Fruit fly (Drosophila melanogaster): ENCODE measurements around the gene Klp31E.

Klp31E gene

dm6 chr2L:10375464-10376236 is 38.2 kb upstream of the Klp31E start, which contains the start of the genes CG33303 and dpr19 (continued):
- TF ChIP-seq CG17912 (GFP tag; optimal IDR thresholded peaks at IDR 0.05) (peak; percentile 29), Nf-YA (GFP tag; IDR thresholded peaks at IDR 0.05) (no peak), dysf (GFP tag; IDR thresholded peaks at IDR 0.05) (peak; percentile 71; the same call in 1 of the 3 replicates), Drgx (GFP tag; IDR thresholded peaks at IDR 0.05) (peak; percentile 41; the same call in 1 of the 2 replicates), CG17829 (tag; optimal IDR thresholded peaks at IDR 0.05) (peak; percentile 90), CG4360 (GFP tag; IDR thresholded peaks at IDR 0.05) (0 out of 2 replicates have a peak, but pooled peaks have one; percentile 7), onecut (GFP tag; IDR thresholded peaks at IDR 0.05) (peak; percentile 89), BEAF-32 (GFP tag; optimal IDR thresholded peaks at IDR 0.05) (peak; percentile 19), CG7372 (GFP tag; IDR thresholded peaks at IDR 0.05) (peak; percentile 53), bigmax (GFP tag; optimal IDR thresholded peaks at IDR 0.05) (peak; percentile 95), CG15514 (GFP tag; optimal IDR thresholded peaks at IDR 0.05) (peak; percentile 69), lbe (GFP tag; optimal IDR thresholded peaks at IDR 0.05) (peak; percentile 39), gce (GFP tag; IDR thresholded peaks at IDR 0.05) (peak; percentile 76), PHDP (tag; optimal IDR thresholded peaks at IDR 0.05) (peak; percentile 90), CG15011 (GFP tag; optimal IDR thresholded peaks at IDR 0.05) (peak; percentile 49), CG14014 (GFP tag; IDR thresholded peaks at IDR 0.05) (peak; percentile 34; the same call in 1 of the 2 replicates), trh (GFP tag; optimal IDR thresholded peaks at IDR 0.05) (peak; percentile 19), CG32767 (GFP tag; IDR thresholded peaks at IDR 0.05) (peak; percentile 73; the same call in 1 of the 2 replicates), fu2 (GFP tag; optimal IDR thresholded peaks at IDR 0.05) (no peak), CG10431 (GFP tag; optimal IDR thresholded peaks at IDR 0.05) (peak; percentile 46), pros (GFP tag; optimal IDR thresholded peaks at IDR 0.05) (peak; percentile 26), CG11723 (GFP tag; optimal IDR thresholded peaks at IDR 0.05) (peak; percentile 9), CG5953 (GFP tag; IDR thresholded peaks at IDR 0.05) (no peak), Xbp1 (GFP tag; optimal IDR thresholded peaks at IDR 0.05) (peak; percentile 76), Nf-YB (GFP tag; optimal IDR thresholded peaks at IDR 0.05) (peak; percentile 49), Asciz (GFP tag; optimal IDR thresholded peaks at IDR 0.05) (peak; percentile 9), nom (GFP tag; optimal IDR thresholded peaks at IDR 0.05) (peak; percentile 32), HLH3B (GFP tag; IDR thresholded peaks at IDR 0.05) (peak; percentile 38; the same call in 1 of the 2 replicates), bsh (GFP tag; optimal IDR thresholded peaks at IDR 0.05) (peak in 1 of 2 experiments; percentile 83), CG8765 (GFP tag; IDR thresholded peaks at IDR 0.05) (no peak), CG6765 (GFP tag; optimal IDR thresholded peaks at IDR 0.05) (peak; percentile 50), Fer1 (GFP tag; optimal IDR thresholded peaks at IDR 0.05) (peak; percentile 85), CG18476 (GFP tag; optimal IDR thresholded peaks at IDR 0.05) (no peak), Ptx1 (GFP tag; IDR thresholded peaks at IDR 0.05) (peak; percentile 65), Dek (tag; optimal IDR thresholded peaks at IDR 0.05) (peak; percentile 83), CG6254 (GFP tag; optimal IDR thresholded peaks at IDR 0.05) (peak; percentile 38), CG7928 (GFP tag; optimal IDR thresholded peaks at IDR 0.05) (peak; percentile 19), croc (GFP tag; conservative IDR thresholded peaks at IDR 0.05) (peak; percentile 41; the same call in 2 of the 3 replicates), Blimp-1 (GFP tag; optimal IDR thresholded peaks at IDR 0.05) (no peak), dmrt11E (tag; optimal IDR thresholded peaks at IDR 0.05) (peak; percentile 79), cato (GFP tag; optimal IDR thresholded peaks at IDR 0.05; ENCODE audit: borderline replicate concordance) (no peak), CG6689 (GFP tag; IDR thresholded peaks at IDR 0.05) (peak; percentile 68), CG9817 (tag; optimal IDR thresholded peaks at IDR 0.05) (peak; percentile 59), CG18764 (GFP tag; optimal IDR thresholded peaks at IDR 0.05) (peak; percentile 51), gem (tag; optimal IDR thresholded peaks at IDR 0.05) (peak; percentile 92), NC2β (GFP tag; optimal IDR thresholded peaks at IDR 0.05) (no peak), CG34422 (GFP tag; IDR thresholded peaks at IDR 0.05) (peak; percentile 87; the same call in 2 of the 3 replicates), row (GFP tag; IDR thresholded peaks at IDR 0.05) (peak; percentile 83)

All from whole organism, embryonic.